Worm (Caenorhabditis elegans) whole organism, L4/young adult: ENCODE results near the gene sdz-33.

Experiments used
- W03F9.2 ChIP-seq: fragments of 150-350 bp; optimal IDR thresholded peaks from 2 replicates; lab custom pipeline; 2014; ENCODE audit warnings: missing biosample characterization, missing genetic modification characterization
- dao-5 ChIP-seq: sonication (generic microtip); optimal IDR thresholded peaks from 2 replicates; lab custom pipeline; 2016; ENCODE audit warnings: missing genotype, missing genetic modification characterization, moderate library complexity, missing compliant biosample characterization

- TF ChIP-seq dao-5 (tag; lab: Kevin White, UChicago) (no peak), W03F9.2 (tag; lab: Kevin White, UChicago) (no peak)
Measured at ce11 chrIII:11923586-11923985, 16.3 kb downstream of the sdz-33 start, which contains the start of gene nft-1.
